Fruit fly (Drosophila melanogaster) whole organism: ENCODE measurements around the gene CG1979.

Source experiments
- CG8478 ChIP-seq: fragments of >200 bp; optimal IDR thresholded peaks from 2 replicates; lab custom pipeline; 2018; ENCODE audit warnings: inconsistent platforms
- Dll ChIP-seq: fragments of >200 bp; optimal IDR thresholded peaks from 2 replicates; lab custom pipeline; 2017
- pan ChIP-seq: fragments of >200 bp; optimal IDR thresholded peaks from 2 replicates; lab custom pipeline; 2017

DNA sequence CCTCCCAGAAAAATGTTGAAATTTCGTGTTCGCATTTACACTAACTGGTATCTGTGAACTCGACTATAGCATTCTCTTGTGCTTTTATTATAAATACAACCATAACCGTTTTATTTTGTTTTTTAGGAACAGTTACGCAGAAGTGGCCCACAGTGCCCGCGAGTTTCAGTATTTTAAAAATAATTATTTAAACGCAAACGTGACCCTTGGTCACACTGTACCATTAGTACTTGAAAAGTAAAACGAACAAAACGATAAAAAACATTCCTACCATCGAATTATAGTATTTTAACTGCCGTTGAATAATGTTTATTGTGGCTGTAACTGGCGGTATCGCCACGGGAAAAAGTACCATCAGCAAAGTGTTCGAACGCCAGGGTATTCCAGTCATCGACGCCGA is 27.6 kb downstream of the CG1979 start, which contains the start of gene Dpck:
- TF ChIP-seq pan (no peak), CG8478 (lab: Kevin White, UChicago) (no peak), Dll (lab: Kevin White, UChicago) (no peak)
